Worm (Caenorhabditis elegans) whole organism, mixed stage, embryonic: ENCODE data around the gene clc-17.

Source experiments
- bed-3 ChIP-seq: fragments of 200-800 bp; sonication (Bioruptor generic); optimal IDR thresholded peaks from 3 replicates; lab custom pipeline; 2018; ENCODE audit warnings: mild to moderate bottlenecking, missing genetic modification characterization, moderate library complexity, missing compliant biosample characterization
- ceh-39 ChIP-seq: fragments of 150-350 bp; optimal IDR thresholded peaks from 2 replicates; lab custom pipeline; 2014; ENCODE audit warnings: missing biosample characterization, missing genetic modification characterization
- ceh-83 ChIP-seq: fragments of 200-800 bp; sonication (Bioruptor generic); optimal IDR thresholded peaks from 2 replicates; lab custom pipeline; 2018; ENCODE audit warnings: mild to moderate bottlenecking, missing genetic modification characterization, missing compliant biosample characterization
- ces-1 ChIP-seq: fragments of 150-350 bp; optimal IDR thresholded peaks from 2 replicates; lab custom pipeline; 2014; ENCODE audit warnings: missing biosample characterization, missing genetic modification reagents, missing genetic modification characterization
- cnd-1 ChIP-seq: fragments of 200-800 bp; sonication (Bioruptor generic); optimal IDR thresholded peaks from 2 replicates; lab custom pipeline; 2018; ENCODE audit warnings: mild to moderate bottlenecking, missing genetic modification characterization, missing compliant biosample characterization
- drap-1 ChIP-seq: fragments of 200-800 bp; sonication (Bioruptor generic); optimal IDR thresholded peaks from 3 replicates; lab custom pipeline; 2018; ENCODE audit warnings: mild to moderate bottlenecking, missing genetic modification characterization, missing compliant biosample characterization
- elt-1 ChIP-seq: sonication (generic microtip); optimal IDR thresholded peaks from 2 replicates; lab custom pipeline; 2017; ENCODE audit warnings: missing genetic modification characterization, mild to moderate bottlenecking, missing compliant biosample characterization, antibody characterized with exemption, moderate library complexity, borderline replicate concordance; ENCODE audit not compliant: insufficient read depth
- elt-3 ChIP-seq: fragments of 150-350 bp; optimal IDR thresholded peaks from 2 replicates; lab custom pipeline; 2014; ENCODE audit warnings: missing biosample characterization, missing genetic modification characterization
- flh-1 ChIP-seq: fragments of 200-800 bp; sonication (Bioruptor generic); optimal IDR thresholded peaks from 2 replicates; lab custom pipeline; 2018; ENCODE audit warnings: mild to moderate bottlenecking, missing genetic modification characterization, moderate library complexity, missing compliant biosample characterization
- hlh-1 ChIP-seq: fragments of 150-350 bp; optimal IDR thresholded peaks from 2 replicates; lab custom pipeline; 2014; ENCODE audit warnings: missing biosample characterization, missing genetic modification reagents, missing genetic modification characterization
- lin-13 ChIP-seq: fragments of 150-350 bp; optimal IDR thresholded peaks from 2 replicates; lab custom pipeline; 2014; ENCODE audit warnings: missing biosample characterization, missing genetic modification characterization
- lin-32 ChIP-seq: fragments of 200-800 bp; sonication (Bioruptor generic); optimal IDR thresholded peaks from 2 replicates; lab custom pipeline; 2018; ENCODE audit warnings: mild to moderate bottlenecking, missing genetic modification characterization, missing compliant biosample characterization
- lsy-2 ChIP-seq: fragments of 150-350 bp; optimal IDR thresholded peaks from 2 replicates; lab custom pipeline; 2014; ENCODE audit warnings: missing biosample characterization, missing genetic modification characterization
- mab-5 ChIP-seq: fragments of 150-350 bp; optimal IDR thresholded peaks from 2 replicates; lab custom pipeline; 2014; ENCODE audit warnings: missing biosample characterization, missing genetic modification characterization
- mep-1 ChIP-seq: fragments of 150-350 bp; optimal IDR thresholded peaks from 2 replicates; lab custom pipeline; 2017; ENCODE audit warnings: missing biosample characterization, missing genetic modification reagents, missing genetic modification characterization, inconsistent platforms
- nhr-12 ChIP-seq: fragments of 150-350 bp; optimal IDR thresholded peaks from 2 replicates; lab custom pipeline; 2014; ENCODE audit warnings: missing biosample characterization, missing genetic modification characterization
- nhr-2 ChIP-seq: fragments of 150-350 bp; optimal IDR thresholded peaks from 2 replicates; lab custom pipeline; 2014; ENCODE audit warnings: missing biosample characterization, missing genetic modification characterization
- nhr-237 ChIP-seq: fragments of 150-350 bp; optimal IDR thresholded peaks from 2 replicates; lab custom pipeline; 2014; ENCODE audit warnings: missing biosample characterization, missing genetic modification characterization
- nhr-76 ChIP-seq: sonication (generic microtip); optimal IDR thresholded peaks from 2 replicates; lab custom pipeline; 2017; ENCODE audit warnings: missing biosample characterization, missing genetic modification characterization
- pha-4 ChIP-seq: fragments of 150-350 bp; optimal IDR thresholded peaks from 2 replicates; lab custom pipeline; 2018; ENCODE audit warnings: missing biosample characterization, missing genetic modification reagents, missing genetic modification characterization
- sem-2 ChIP-seq: fragments of 200-800 bp; sonication (Bioruptor generic); optimal IDR thresholded peaks from 2 replicates; lab custom pipeline; 2018; ENCODE audit warnings: mild to moderate bottlenecking, missing genetic modification characterization, missing compliant biosample characterization
- snpc-4 ChIP-seq: fragments of 150-350 bp; optimal IDR thresholded peaks from 2 replicates; lab custom pipeline; 2014; ENCODE audit warnings: missing biosample characterization, missing genetic modification characterization
- sptf-1 ChIP-seq: sonication (generic microtip); optimal IDR thresholded peaks from 2 replicates; lab custom pipeline; 2017; ENCODE audit warnings: mild to moderate bottlenecking, missing genetic modification characterization, moderate library complexity, missing compliant biosample characterization
- tbx-8 ChIP-seq: fragments of 200-800 bp; sonication (Bioruptor generic); optimal IDR thresholded peaks from 2 replicates; lab custom pipeline; 2018; ENCODE audit warnings: mild to moderate bottlenecking, missing genetic modification characterization, moderate library complexity, missing compliant biosample characterization
- unc-120 ChIP-seq: sonication (generic microtip); optimal IDR thresholded peaks from 2 replicates; lab custom pipeline; 2017; ENCODE audit warnings: missing genetic modification characterization, missing compliant biosample characterization; ENCODE audit not compliant: poor library complexity, severe bottlenecking
- unc-39 ChIP-seq: fragments of 150-350 bp; optimal IDR thresholded peaks from 2 replicates; lab custom pipeline; 2014; ENCODE audit warnings: missing biosample characterization, missing genetic modification characterization
- ztf-11 ChIP-seq: fragments of 150-350 bp; optimal IDR thresholded peaks from 2 replicates; lab custom pipeline; 2014; ENCODE audit warnings: missing biosample characterization, missing genetic modification characterization

clc-17 gene

ce11 chrX:11068334-11068733 is 38.8 kb upstream of the clc-17 start, which contains the start of gene apt-9:
apt-9 (plus strand) TSS chrX:11068527.
- no peak for TF ChIP-seq lin-13 (tag; lab: Kevin White, UChicago)
- TF ChIP-seq ces-1 (GFP tag; lab: Kevin White, UChicago) = peak; percentile 52
- TF ChIP-seq bed-3 (GFP tag; lab: Kevin White, UChicago) = no peak
- TF ChIP-seq lsy-2 = no peak
- TF ChIP-seq snpc-4 = no peak
- TF ChIP-seq flh-1 (GFP tag; lab: Kevin White, UChicago) = no peak
- TF ChIP-seq elt-3 = no peak
- no peak for TF ChIP-seq unc-39 (tag; lab: Kevin White, UChicago)
- TF ChIP-seq, all 35 proteins: peak for 1

ce11 chrX:11072701-11073100 is 34.5 kb upstream of the clc-17 start:
- no peak for TF ChIP-seq bed-3 (GFP tag; lab: Kevin White, UChicago)
- TF ChIP-seq lin-13 (tag; lab: Kevin White, UChicago) = peak; percentile 22

ce11 chrX:11073358-11073757 is 33.8 kb upstream of the clc-17 start, which contains the start of gene W04G3.5:
W04G3.5 (plus strand) TSS chrX:11073658.
- TF ChIP-seq cnd-1 (tag; lab: Kevin White, UChicago) (no peak), elt-1 (tag; lab: Kevin White, UChicago) (no peak), pha-4 (no peak)
- TF ChIP-seq, all 35 proteins: peak for 0

ce11 chrX:11076491-11076890 is 30.7 kb upstream of the clc-17 start, which contains the start of gene W04G3.12:
W04G3.12 (minus strand) TSS chrX:11076801.
- TF ChIP-seq lin-32 (GFP tag; lab: Kevin White, UChicago) (no peak), elt-3 (no peak), cnd-1 (tag; lab: Kevin White, UChicago) (no peak), ceh-83 (GFP tag; lab: Kevin White, UChicago) (no peak), nhr-237 (tag; lab: Kevin White, UChicago) (no peak), ceh-39 (tag; lab: Kevin White, UChicago) (no peak), sptf-1 (tag; lab: Kevin White, UChicago) (no peak), flh-1 (GFP tag; lab: Kevin White, UChicago) (no peak)

ce11 chrX:11078150-11078549 is 29.0 kb upstream of the clc-17 start, which contains the start of gene W04G3.10:
W04G3.10 (minus strand) TSS chrX:11078250.
- TF ChIP-seq elt-1 (tag; lab: Kevin White, UChicago) (no peak), ceh-39 (tag; lab: Kevin White, UChicago) (no peak), drap-1 (no peak), tbx-8 (GFP tag; lab: Kevin White, UChicago) (no peak), ceh-83 (GFP tag; lab: Kevin White, UChicago) (no peak), sem-2 (GFP tag; lab: Kevin White, UChicago) (no peak), lin-13 (tag; lab: Kevin White, UChicago) (no peak), unc-120 (tag; lab: Kevin White, UChicago) (no peak)

ce11 chrX:11079667-11080066 is 27.5 kb upstream of the clc-17 start, which contains the start of gene W04G3.13:
W04G3.13 (minus strand) TSS chrX:11079767.
- no peak for TF ChIP-seq snpc-4
- no peak for TF ChIP-seq elt-1 (tag; lab: Kevin White, UChicago)
- TF ChIP-seq ztf-11 (tag; lab: Kevin White, UChicago) = no peak
- TF ChIP-seq nhr-237 (tag; lab: Kevin White, UChicago) = no peak
- TF ChIP-seq nhr-12 (tag; lab: Kevin White, UChicago) = no peak
- TF ChIP-seq ceh-83 (GFP tag; lab: Kevin White, UChicago) = no peak
- TF ChIP-seq unc-120 (tag; lab: Kevin White, UChicago) = no peak
- TF ChIP-seq lsy-2 = no peak
- TF ChIP-seq tbx-8 (GFP tag; lab: Kevin White, UChicago) = no peak
- no peak for TF ChIP-seq elt-3
- no peak for TF ChIP-seq mab-5 (tag; lab: Kevin White, UChicago)

ce11 chrX:11080170-11080728 is 26.9 kb upstream of the clc-17 start, which contains the start of gene sulp-7:
sulp-7 (plus strand) TSS chrX:11080678.
- TF ChIP-seq snpc-4 (no peak), elt-3 (no peak), unc-39 (tag; lab: Kevin White, UChicago) (no peak), hlh-1 (tag; lab: Kevin White, UChicago) (no peak), drap-1 (no peak), pha-4 (no peak), lin-13 (tag; lab: Kevin White, UChicago) (no peak), sptf-1 (tag; lab: Kevin White, UChicago) (no peak), tbx-8 (GFP tag; lab: Kevin White, UChicago) (no peak), mep-1 (no peak), nhr-2 (tag; lab: Kevin White, UChicago) (no peak), nhr-76 (tag; lab: Kevin White, UChicago) (no peak)
- TF ChIP-seq, all 35 proteins: peak for 0
